Fruit fly (Drosophila melanogaster) whole organism, embryonic: Measurements from ENCODE around the gene CG7611.

Experiments
- ATbp ChIP-seq: fragments of 200-800 bp; sonication (Bioruptor generic); optimal IDR thresholded peaks from 2 replicates; lab custom pipeline; 2017; ENCODE audit warnings: missing biosample characterization, mild to moderate bottlenecking, missing genetic modification characterization, missing genetic modification reagents
- Bteb2 ChIP-seq: fragments of 200-800 bp; sonication (Bioruptor generic); optimal IDR thresholded peaks from 2 replicates; lab custom pipeline; 2016; ENCODE audit warnings: missing biosample characterization, missing genetic modification characterization
- CG11093 ChIP-seq: fragments of 200-800 bp; sonication (Bioruptor generic); IDR thresholded peaks from 3 replicates; pipeline ENCODE4 v1.3.6; 2022; ENCODE audit warnings: missing biosample characterization, missing genetic modification characterization
- CG13624 ChIP-seq: fragments of 200-800 bp; sonication (Bioruptor generic); optimal IDR thresholded peaks from 2 replicates; lab custom pipeline; 2016; ENCODE audit warnings: missing biosample characterization, missing genetic modification characterization
- CG15269 ChIP-seq: fragments of 200-800 bp; sonication (Bioruptor generic); optimal IDR thresholded peaks from 2 replicates; lab custom pipeline; 2018; ENCODE audit warnings: missing biosample characterization, mild to moderate bottlenecking, missing genetic modification characterization, moderate library complexity
- CG18011 ChIP-seq: fragments of 200-800 bp; sonication (Bioruptor generic); optimal IDR thresholded peaks from 2 replicates; lab custom pipeline; 2017; ENCODE audit warnings: missing biosample characterization, missing genetic modification characterization, mild to moderate bottlenecking, moderate library complexity, missing genotype
- CG30020 ChIP-seq: fragments of 200-800 bp; optimal IDR thresholded peaks from 2 replicates; lab custom pipeline; 2019; ENCODE audit warnings: missing biosample characterization, mild to moderate bottlenecking, missing genetic modification characterization, moderate library complexity
- CG30403 ChIP-seq: fragments of 200-800 bp; sonication (Bioruptor generic); optimal IDR thresholded peaks from 3 replicates; lab custom pipeline; 2016; ENCODE audit warnings: missing biosample characterization, missing genetic modification characterization
- CG31441 ChIP-seq: fragments of 200-800 bp; sonication (Bioruptor generic); IDR thresholded peaks from 2 replicates; pipeline ENCODE4 v1.3.6; 2022; ENCODE audit warnings: missing biosample characterization, missing genetic modification characterization
- CG4424 ChIP-seq: fragments of 200-800 bp; sonication (Bioruptor generic); optimal IDR thresholded peaks from 3 replicates; lab custom pipeline; 2016; ENCODE audit warnings: missing biosample characterization, missing genetic modification characterization
- CG4820 ChIP-seq: fragments of 200-800 bp; sonication (Bioruptor generic); optimal IDR thresholded peaks from 3 replicates; lab custom pipeline; 2016; ENCODE audit warnings: missing biosample characterization, missing genetic modification characterization
- CG5953 ChIP-seq: fragments of 200-800 bp; sonication (Bioruptor generic); IDR thresholded peaks from 2 replicates; pipeline ENCODE4 v1.3.6; 2022; ENCODE audit warnings: missing biosample characterization, missing genetic modification characterization
- CG6813 ChIP-seq: fragments of 200-800 bp; sonication (Bioruptor generic); optimal IDR thresholded peaks from 2 replicates; lab custom pipeline; 2017; ENCODE audit warnings: missing biosample characterization, missing genetic modification characterization, mild to moderate bottlenecking, moderate library complexity, missing genetic modification reagents
- CG8478 ChIP-seq: fragments of >200 bp; optimal IDR thresholded peaks from 2 replicates; lab custom pipeline; 2018
- CG9876 ChIP-seq: fragments of 200-800 bp; sonication (Bioruptor generic); optimal IDR thresholded peaks from 2 replicates; lab custom pipeline; 2016; ENCODE audit warnings: missing biosample characterization, missing genetic modification characterization
- CrebB ChIP-seq: fragments of 200-800 bp; sonication (Bioruptor generic); optimal IDR thresholded peaks from 3 replicates; lab custom pipeline; 2018; ENCODE audit warnings: missing biosample characterization, mild to moderate bottlenecking, missing genetic modification characterization
- Dfd ChIP-seq, 2 experiments: fragments of >200 bp; optimal IDR thresholded peaks; 2 replicates each; lab custom pipeline; 2017; ENCODE audit warnings: missing biosample characterization in 2 of 2, missing genetic modification characterization in 2 of 2
- ERR ChIP-seq: fragments of 200-800 bp; sonication (Bioruptor generic); optimal IDR thresholded peaks from 2 replicates; lab custom pipeline; 2016; ENCODE audit warnings: missing biosample characterization, missing genetic modification characterization
- Elba2 ChIP-seq: fragments of 200-800 bp; sonication (Bioruptor generic); optimal IDR thresholded peaks from 3 replicates; lab custom pipeline; 2016; ENCODE audit warnings: missing biosample characterization, missing genetic modification characterization
- Fer1 ChIP-seq: fragments of 200-800 bp; sonication (Bioruptor generic); optimal IDR thresholded peaks from 2 replicates; lab custom pipeline; 2017; ENCODE audit warnings: missing biosample characterization, mild to moderate bottlenecking, missing genetic modification characterization
- Gug ChIP-seq: fragments of 200-800 bp; sonication (Bioruptor generic); IDR thresholded peaks from 4 replicates; pipeline ENCODE4 v1.3.6; 2022; ENCODE audit warnings: missing biosample characterization, missing genetic modification characterization
- Hey ChIP-seq: fragments of 200-800 bp; sonication (Bioruptor generic); optimal IDR thresholded peaks from 3 replicates; lab custom pipeline; 2018; ENCODE audit warnings: missing biosample characterization, mild to moderate bottlenecking, missing genetic modification characterization
- HmgD ChIP-seq: fragments of 200-800 bp; sonication (Bioruptor generic); optimal IDR thresholded peaks from 3 replicates; lab custom pipeline; 2016; ENCODE audit warnings: missing biosample characterization, missing genetic modification characterization
- Hr78 ChIP-seq, 2 experiments: fragments of 200-800 bp in 1 of 2; fragments of >200 bp in 1 of 2; sonication (Bioruptor generic) in 1 of 2; optimal IDR thresholded peaks; 2 replicates each; lab custom pipeline; 2017 to 2019; ENCODE audit warnings: missing biosample characterization in 2 of 2, missing genetic modification characterization in 2 of 2, mild to moderate bottlenecking in 1 of 2, moderate library complexity in 1 of 2
- Neu2 ChIP-seq: fragments of 200-800 bp; sonication (Bioruptor generic); optimal IDR thresholded peaks from 3 replicates; lab custom pipeline; 2016; ENCODE audit warnings: missing biosample characterization, missing genetic modification characterization, borderline replicate concordance
- Nf-YB ChIP-seq: fragments of 200-800 bp; sonication (Bioruptor generic); optimal IDR thresholded peaks from 3 replicates; lab custom pipeline; 2019; ENCODE audit warnings: missing biosample characterization, mild to moderate bottlenecking, missing genetic modification characterization, moderate library complexity
- PHDP ChIP-seq: fragments of 200-800 bp; sonication (Bioruptor generic); optimal IDR thresholded peaks from 3 replicates; lab custom pipeline; 2018; ENCODE audit warnings: missing biosample characterization, mild to moderate bottlenecking, missing genetic modification characterization, moderate library complexity
- Vsx1 ChIP-seq: fragments of 200-800 bp; sonication (Bioruptor generic); optimal IDR thresholded peaks from 2 replicates; lab custom pipeline; 2017; ENCODE audit warnings: missing biosample characterization, mild to moderate bottlenecking, missing genetic modification characterization, missing genetic modification reagents
- Xbp1 ChIP-seq: fragments of 200-800 bp; sonication (Bioruptor generic); optimal IDR thresholded peaks from 3 replicates; lab custom pipeline; 2016; ENCODE audit warnings: missing biosample characterization, mild to moderate bottlenecking, missing genetic modification characterization
- al ChIP-seq: fragments of 200-800 bp; sonication (Bioruptor generic); IDR thresholded peaks from 2 replicates; pipeline ENCODE4 v1.3.6; 2022; ENCODE audit warnings: missing biosample characterization, missing genetic modification characterization
- chn ChIP-seq: fragments of 200-800 bp; sonication (Bioruptor generic); optimal IDR thresholded peaks from 2 replicates; lab custom pipeline; 2016; ENCODE audit warnings: missing biosample characterization, missing genetic modification characterization
- ems ChIP-seq: fragments of 200-800 bp; sonication (Bioruptor generic); optimal IDR thresholded peaks from 3 replicates; lab custom pipeline; 2016; ENCODE audit warnings: missing biosample characterization, missing genetic modification characterization
- fd3F ChIP-seq: fragments of 200-800 bp; sonication (Bioruptor generic); optimal IDR thresholded peaks from 2 replicates; lab custom pipeline; 2018; ENCODE audit warnings: missing biosample characterization, mild to moderate bottlenecking, missing genetic modification characterization, moderate library complexity
- gro ChIP-seq: fragments of 200-800 bp; sonication (Bioruptor generic); optimal IDR thresholded peaks from 2 replicates; lab custom pipeline; 2016; ENCODE audit warnings: missing biosample characterization, missing genetic modification characterization
- luna ChIP-seq: fragments of 200-800 bp; sonication (Bioruptor generic); optimal IDR thresholded peaks from 2 replicates; lab custom pipeline; 2016; ENCODE audit warnings: missing biosample characterization, missing genetic modification characterization
- nom ChIP-seq: fragments of 200-800 bp; sonication (Bioruptor generic); optimal IDR thresholded peaks from 2 replicates; lab custom pipeline; 2017; ENCODE audit warnings: missing biosample characterization, missing genetic modification characterization, mild to moderate bottlenecking, moderate library complexity, missing genetic modification reagents
- prd ChIP-seq, 3 experiments: fragments of >200 bp in 2 of 3; fragments of 200-800 bp in 1 of 3; sonication (Bioruptor generic) in 1 of 3; optimal IDR thresholded peaks in 2 of 3; IDR thresholded peaks in 1 of 3; 2 replicates in 2 of 3; 3 replicates in 1 of 3; pipeline versions ENCODE4 v1.3.6 to Lab custom; 2017 to 2022; ENCODE audit warnings: missing biosample characterization in 1 of 3, missing genetic modification characterization in 1 of 3
- sens-2 ChIP-seq: fragments of 200-800 bp; sonication (Bioruptor generic); IDR thresholded peaks from 2 replicates; pipeline ENCODE4 v1.3.6; 2022; ENCODE audit warnings: missing biosample characterization, missing genetic modification characterization
- ssp ChIP-seq: fragments of 200-800 bp; sonication (Bioruptor generic); IDR thresholded peaks from 2 replicates; pipeline ENCODE4 v1.3.6; 2022; ENCODE audit warnings: missing biosample characterization, missing genetic modification characterization
- stwl ChIP-seq: fragments of 200-800 bp; sonication (Bioruptor generic); optimal IDR thresholded peaks from 3 replicates; lab custom pipeline; 2018; ENCODE audit warnings: missing biosample characterization, mild to moderate bottlenecking, missing genetic modification characterization, moderate library complexity
- tll ChIP-seq, 2 experiments: fragments of 200-800 bp in 1 of 2; fragments of >200 bp in 1 of 2; sonication (Bioruptor generic) in 1 of 2; optimal IDR thresholded peaks; 2 replicates each; lab custom pipeline; 2017 to 2019; ENCODE audit warnings: missing biosample characterization in 2 of 2, missing genetic modification characterization in 2 of 2, mild to moderate bottlenecking in 1 of 2, moderate library complexity in 1 of 2
- toy ChIP-seq: fragments of 200-800 bp; sonication (Bioruptor generic); IDR thresholded peaks from 2 replicates; pipeline ENCODE4 v1.3.6; 2022; ENCODE audit warnings: missing biosample characterization, missing genetic modification characterization
- trh ChIP-seq: fragments of 200-800 bp; sonication (Bioruptor generic); optimal IDR thresholded peaks from 2 replicates; lab custom pipeline; 2016; ENCODE audit warnings: missing biosample characterization, missing genetic modification characterization
- unc-4 ChIP-seq: fragments of 200-800 bp; sonication (Bioruptor generic); IDR thresholded peaks from 2 replicates; pipeline ENCODE4 v1.3.6; 2022; ENCODE audit warnings: missing biosample characterization, missing genetic modification characterization; ENCODE audit not compliant: partially characterized antibody
- unpg ChIP-seq: fragments of 200-800 bp; sonication (Bioruptor generic); optimal IDR thresholded peaks from 3 replicates; lab custom pipeline; 2018; ENCODE audit warnings: missing biosample characterization, mild to moderate bottlenecking, missing genetic modification characterization, moderate library complexity
- vfl ChIP-seq: fragments of 200-800 bp; sonication (Bioruptor generic); optimal IDR thresholded peaks from 2 replicates; lab custom pipeline; 2016; ENCODE audit warnings: missing biosample characterization, missing genetic modification characterization
- wor ChIP-seq: fragments of 200-800 bp; sonication (Bioruptor generic); IDR thresholded peaks from 2 replicates; pipeline ENCODE4 v1.3.6; 2022; ENCODE audit warnings: missing biosample characterization, missing genetic modification characterization

Gene CG7611

DNA sequence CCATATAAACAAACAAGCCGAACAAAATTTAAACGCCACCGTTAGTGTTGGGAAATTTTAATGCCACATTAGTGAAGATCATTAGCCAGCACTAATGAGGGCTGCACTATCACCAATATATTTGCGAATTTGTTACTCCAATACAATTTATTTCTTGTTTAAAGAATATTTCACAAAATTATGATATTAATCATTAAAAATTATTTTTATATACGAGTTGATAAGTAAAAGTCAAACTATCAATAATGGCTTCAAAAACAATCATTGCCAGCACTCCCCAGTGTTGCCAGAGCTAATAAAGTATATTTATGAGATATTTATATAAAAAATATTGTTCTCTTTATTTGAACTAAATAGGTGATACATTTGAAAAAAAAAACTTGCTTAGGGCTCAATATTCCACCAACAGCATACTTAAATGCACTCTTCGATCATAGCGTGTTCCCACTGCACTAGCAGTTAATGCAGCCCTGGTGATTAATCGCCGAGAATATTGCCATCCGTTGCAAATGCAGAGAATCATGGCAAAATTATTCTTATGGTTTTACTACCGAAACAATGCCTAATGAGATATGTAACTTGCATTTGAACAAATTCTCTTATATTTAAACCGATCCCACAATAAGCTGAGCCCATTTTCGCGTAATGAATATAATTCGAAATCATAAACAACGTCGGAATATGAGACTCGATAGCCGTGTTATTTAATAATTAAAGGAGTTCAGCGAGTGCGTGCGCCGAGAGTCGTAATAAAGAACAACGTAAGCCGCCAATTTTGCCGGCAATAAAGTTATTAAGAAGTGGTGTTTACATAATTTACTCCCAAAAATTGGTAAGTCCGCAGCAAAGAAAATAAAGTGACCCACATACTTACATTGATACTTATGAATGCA is 6.9 kb upstream of the CG7611 start, which contains the start of the genes SAK and Cdk12 (continued):
- peak; percentile 93 for TF ChIP-seq stwl
- TF ChIP-seq CG30403 (GFP tag; lab: Kevin White, UChicago) = peak; percentile 92
- peak; percentile 37; the same call in 1 of the 2 replicates for TF ChIP-seq unc-4 (GFP tag; lab: Robert Waterston, UW)
- peak in 1 of 2 experiments; percentile 5 for TF ChIP-seq tll (GFP tag; optimal IDR thresholded peaks at IDR 0.05; lab: Kevin White, UChicago)
- peak; percentile 74; the same call in 2 of the 3 replicates for TF ChIP-seq CG11093 (GFP tag; lab: Robert Waterston, UW)
- peak; percentile 96 for TF ChIP-seq CG31441 (GFP tag; lab: Robert Waterston, UW)
- peak; percentile 69 for TF ChIP-seq Nf-YB
- peak; percentile 12 for TF ChIP-seq ems (GFP tag; lab: Kevin White, UChicago)
- TF ChIP-seq toy = peak; percentile 47; the same call in 1 of the 2 replicates
- TF ChIP-seq Fer1 (GFP tag; lab: Kevin White, UChicago) = peak; percentile 79
- peak; percentile 85 for TF ChIP-seq CG4424
- TF ChIP-seq Elba2 = peak; percentile 77
- TF ChIP-seq CG30020 (tag; lab: Kevin White, UChicago) = peak; percentile 89
- no peak for TF ChIP-seq HmgD (GFP tag; lab: Kevin White, UChicago)
- peak; percentile 85 for TF ChIP-seq PHDP (tag; lab: Kevin White, UChicago)
- peak; percentile 97 for TF ChIP-seq ssp (GFP tag; lab: Robert Waterston, UW)
- TF ChIP-seq CG4820 (GFP tag; lab: Kevin White, UChicago) = peak; percentile 83
- peak; percentile 55 for TF ChIP-seq trh (GFP tag; lab: Kevin White, UChicago)
- no peak for TF ChIP-seq Bteb2 (GFP tag; lab: Kevin White, UChicago)
- TF ChIP-seq CG13624 (GFP tag; lab: Kevin White, UChicago) = peak; percentile 49
- peak; percentile 40 for TF ChIP-seq ATbp (GFP tag; lab: Kevin White, UChicago)
- TF ChIP-seq Hey (tag; lab: Kevin White, UChicago) = no peak
- peak; percentile 61 for TF ChIP-seq CG18011 (GFP tag; lab: Kevin White, UChicago)
- peak; percentile 75 for TF ChIP-seq al (GFP tag; lab: Robert Waterston, UW)
- peak; percentile 82 for TF ChIP-seq Vsx1 (GFP tag; lab: Kevin White, UChicago)
- TF ChIP-seq fd3F (GFP tag; lab: Kevin White, UChicago) = peak; percentile 85
- TF ChIP-seq CrebB (tag; lab: Kevin White, UChicago) = peak; percentile 38
- peak in 1 of 2 experiments; percentile 83 for TF ChIP-seq Hr78 (GFP tag; optimal IDR thresholded peaks at IDR 0.05; lab: Kevin White, UChicago)
- TF ChIP-seq Xbp1 (GFP tag; lab: Kevin White, UChicago) = peak; percentile 88
- TF ChIP-seq sens-2 (GFP tag; lab: Robert Waterston, UW) = peak; percentile 48; the same call in 1 of the 2 replicates
- TF ChIP-seq ERR = peak; percentile 30
- peak; percentile 81 for TF ChIP-seq unpg
- TF ChIP-seq CG15269 = peak; percentile 88
- TF ChIP-seq vfl (GFP tag; lab: Kevin White, UChicago) = peak; percentile 11
- no peak for TF ChIP-seq prd (optimal IDR thresholded peaks at IDR 0.05; lab: Kevin White, UChicago)
- TF ChIP-seq prd (GFP tag; IDR thresholded peaks at IDR 0.05; lab: Robert Waterston, UW) = peak; percentile 90
- TF ChIP-seq luna (GFP tag; lab: Kevin White, UChicago) = no peak
- peak; percentile 67 for TF ChIP-seq wor (GFP tag; lab: Robert Waterston, UW)
- peak; percentile 57 for TF ChIP-seq nom (GFP tag; lab: Kevin White, UChicago)
- TF ChIP-seq CG5953 = peak; percentile 38; the same call in 1 of the 2 replicates
- TF ChIP-seq chn (GFP tag; lab: Kevin White, UChicago) = peak; percentile 47
- TF ChIP-seq Neu2 = no peak
- TF ChIP-seq Dfd (GFP tag; optimal IDR thresholded peaks at IDR 0.05; lab: Kevin White, UChicago) = peak in 1 of 2 experiments; percentile 49
- peak; percentile 60 for TF ChIP-seq CG9876
- TF ChIP-seq gro = no peak
- peak; percentile 87 for TF ChIP-seq Gug (GFP tag; lab: Robert Waterston, UW)
- no peak for TF ChIP-seq CG8478 (lab: Kevin White, UChicago)
- TF ChIP-seq CG6813 (GFP tag; lab: Kevin White, UChicago) = peak; percentile 42
